Worm (Caenorhabditis elegans) whole organism, L3 larva: Measurements from ENCODE around the gene mpst-1.

ENCODE experiments used
- R02D3.7 ChIP-seq: fragments of 150-350 bp; optimal IDR thresholded peaks from 2 replicates; lab custom pipeline; 2014; ENCODE audit warnings: missing biosample characterization, missing genetic modification characterization
- ZK546.5 ChIP-seq: sonication (generic microtip); optimal IDR thresholded peaks from 2 replicates; lab custom pipeline; 2017; ENCODE audit warnings: missing biosample characterization, missing genetic modification characterization
- elt-1 ChIP-seq: fragments of 150-350 bp; optimal IDR thresholded peaks from 2 replicates; lab custom pipeline; 2014; ENCODE audit warnings: missing biosample characterization, missing genetic modification characterization
- elt-3 ChIP-seq, 3 experiments: fragments of 150-350 bp in 1 of 3; sonication (generic microtip) in 2 of 3; optimal IDR thresholded peaks; 2 replicates in 2 of 3; 4 replicates in 1 of 3; lab custom pipeline; 2014 to 2017; ENCODE audit warnings: missing biosample characterization in 3 of 3, missing genetic modification characterization in 3 of 3
- lin-15B ChIP-seq: fragments of 150-350 bp; optimal IDR thresholded peaks from 2 replicates; lab custom pipeline; 2014; ENCODE audit warnings: missing biosample characterization, missing genetic modification characterization
- nhr-12 ChIP-seq: fragments of 150-350 bp; optimal IDR thresholded peaks from 2 replicates; lab custom pipeline; 2014; ENCODE audit warnings: missing biosample characterization, missing genetic modification characterization
- nhr-23 ChIP-seq: fragments of 150-350 bp; optimal IDR thresholded peaks from 2 replicates; lab custom pipeline; 2014; ENCODE audit warnings: missing biosample characterization, missing genetic modification reagents, missing genetic modification characterization
- nhr-77 ChIP-seq: fragments of 150-350 bp; optimal IDR thresholded peaks from 2 replicates; lab custom pipeline; 2014; ENCODE audit warnings: missing biosample characterization, missing genetic modification characterization
- pha-4 ChIP-seq: fragments of 150-350 bp; optimal IDR thresholded peaks from 2 replicates; lab custom pipeline; 2014; ENCODE audit warnings: missing biosample characterization, missing genetic modification reagents, missing genetic modification characterization
- pqm-1 ChIP-seq: fragments of 150-350 bp; optimal IDR thresholded peaks from 2 replicates; lab custom pipeline; 2017; ENCODE audit warnings: missing biosample characterization, missing genetic modification characterization, inconsistent platforms
- skn-1 ChIP-seq: fragments of 150-350 bp; optimal IDR thresholded peaks from 2 replicates; lab custom pipeline; 2014; ENCODE audit warnings: missing biosample characterization, missing genetic modification characterization
- ztf-11 ChIP-seq: fragments of 150-350 bp; optimal IDR thresholded peaks from 2 replicates; lab custom pipeline; 2014; ENCODE audit warnings: missing biosample characterization, missing genetic modification characterization

ce11 chrV:11789474-11789873 is 37.4 kb downstream of the mpst-1 start, which contains the start of gene D2023.1:
- TF ChIP-seq ztf-11 (tag; lab: Kevin White, UChicago) (no peak), pqm-1 (tag; lab: Kevin White, UChicago) (no peak), nhr-77 (tag; lab: Kevin White, UChicago) (no peak), pha-4 (tag; lab: Kevin White, UChicago) (no peak), lin-15B (tag; lab: Kevin White, UChicago) (no peak), ZK546.5 (tag; lab: Kevin White, UChicago) (no peak), R02D3.7 (tag; lab: Kevin White, UChicago) (no peak), elt-1 (tag; lab: Kevin White, UChicago) (no peak), elt-3 (tag; optimal IDR thresholded peaks at IDR 0.05; lab: Kevin White, UChicago) (no peak), skn-1 (tag; lab: Kevin White, UChicago) (no peak), nhr-23 (tag; lab: Kevin White, UChicago) (no peak), nhr-12 (tag; lab: Kevin White, UChicago) (no peak)
